Fruit fly (Drosophila melanogaster) whole organism, prepupa: ENCODE data around the gene CG13471.

Source experiments
- Blimp-1 ChIP-seq: fragments of 200-800 bp; sonication (Bioruptor generic); optimal IDR thresholded peaks from 3 replicates; lab custom pipeline; 2017; ENCODE audit warnings: missing biosample characterization, missing genetic modification characterization, mild to moderate bottlenecking, moderate library complexity, missing genetic modification reagents
- CG10669 ChIP-seq: fragments of 200-800 bp; sonication (Bioruptor generic); optimal IDR thresholded peaks from 3 replicates; lab custom pipeline; 2018; ENCODE audit warnings: missing biosample characterization, mild to moderate bottlenecking, missing genetic modification characterization, moderate library complexity
- CG11294 ChIP-seq: fragments of 200-800 bp; sonication (Bioruptor generic); IDR thresholded peaks from 2 replicates; pipeline ENCODE4 v1.3.6; 2022; ENCODE audit warnings: missing biosample characterization, missing genetic modification characterization
- CG11762 ChIP-seq: fragments of 200-800 bp; sonication (Bioruptor generic); optimal IDR thresholded peaks from 3 replicates; lab custom pipeline; 2016; ENCODE audit warnings: missing biosample characterization, missing genetic modification characterization; ENCODE audit not compliant: insufficient read depth
- CG11902 ChIP-seq: fragments of 200-800 bp; sonication (Bioruptor generic); optimal IDR thresholded peaks from 3 replicates; lab custom pipeline; 2016; ENCODE audit warnings: missing biosample characterization, missing genetic modification characterization
- CG15336 ChIP-seq: fragments of 200-800 bp; sonication (Bioruptor generic); IDR thresholded peaks from 2 replicates; pipeline ENCODE4 v1.3.6; 2022; ENCODE audit warnings: missing biosample characterization, missing genetic modification characterization
- CG1621 ChIP-seq: fragments of 200-800 bp; sonication (Bioruptor generic); optimal IDR thresholded peaks from 3 replicates; lab custom pipeline; 2018; ENCODE audit warnings: missing biosample characterization, mild to moderate bottlenecking, missing genetic modification characterization
- CG16779 ChIP-seq: fragments of 200-800 bp; sonication (Bioruptor generic); optimal IDR thresholded peaks from 3 replicates; lab custom pipeline; 2017; ENCODE audit warnings: missing biosample characterization, mild to moderate bottlenecking, missing genetic modification characterization
- CG34406 ChIP-seq: fragments of 200-800 bp; sonication (Bioruptor generic); optimal IDR thresholded peaks from 3 replicates; lab custom pipeline; 2016; ENCODE audit warnings: missing biosample characterization, missing genetic modification characterization
- CG3919 ChIP-seq: fragments of 200-800 bp; sonication (Bioruptor generic); optimal IDR thresholded peaks from 3 replicates; lab custom pipeline; 2016; ENCODE audit warnings: missing biosample characterization, missing genetic modification characterization
- CG4318 ChIP-seq: fragments of 200-800 bp; sonication (Bioruptor generic); optimal IDR thresholded peaks from 3 replicates; lab custom pipeline; 2017; ENCODE audit warnings: missing biosample characterization, mild to moderate bottlenecking, missing genetic modification characterization
- CG6163 ChIP-seq: fragments of 200-800 bp; sonication (Bioruptor generic); IDR thresholded peaks from 3 replicates; pipeline ENCODE4 v1.3.6; 2022; ENCODE audit warnings: missing biosample characterization, missing genetic modification characterization
- CG6792 ChIP-seq: fragments of 200-800 bp; sonication (Bioruptor generic); optimal IDR thresholded peaks from 3 replicates; lab custom pipeline; 2016; ENCODE audit warnings: missing biosample characterization, missing genetic modification characterization
- CG6808 ChIP-seq: fragments of 200-800 bp; sonication (Bioruptor generic); optimal IDR thresholded peaks from 3 replicates; lab custom pipeline; 2017; ENCODE audit warnings: missing biosample characterization, missing genetic modification characterization, mild to moderate bottlenecking, moderate library complexity, missing genetic modification reagents
- CG6854 ChIP-seq: fragments of 200-800 bp; sonication (Bioruptor generic); optimal IDR thresholded peaks from 2 replicates; lab custom pipeline; 2017; ENCODE audit warnings: missing biosample characterization, mild to moderate bottlenecking, missing genetic modification characterization
- CG7368 ChIP-seq: fragments of 200-800 bp; sonication (Bioruptor generic); optimal IDR thresholded peaks from 3 replicates; lab custom pipeline; 2016; ENCODE audit warnings: missing biosample characterization, missing genetic modification characterization
- CG8632 ChIP-seq: fragments of 200-800 bp; sonication (Bioruptor generic); optimal IDR thresholded peaks from 3 replicates; lab custom pipeline; 2016; ENCODE audit warnings: missing biosample characterization, missing genetic modification characterization
- CG9139 ChIP-seq: fragments of 200-800 bp; sonication (Bioruptor generic); optimal IDR thresholded peaks from 3 replicates; lab custom pipeline; 2017; ENCODE audit warnings: missing biosample characterization, mild to moderate bottlenecking, missing genetic modification characterization
- Eip75B ChIP-seq: fragments of 200-800 bp; sonication (Bioruptor generic); optimal IDR thresholded peaks from 3 replicates; lab custom pipeline; 2016; ENCODE audit warnings: missing biosample characterization, missing genetic modification characterization
- Eip93F ChIP-seq: fragments of 200-800 bp; sonication (Bioruptor generic); optimal IDR thresholded peaks from 2 replicates; lab custom pipeline; 2016; ENCODE audit warnings: missing biosample characterization, mild to moderate bottlenecking, missing genetic modification characterization
- Ets21C ChIP-seq: fragments of 200-800 bp; sonication (Bioruptor generic); optimal IDR thresholded peaks from 3 replicates; lab custom pipeline; 2016; ENCODE audit warnings: missing biosample characterization, missing genetic modification characterization
- Ets96B ChIP-seq: fragments of 200-800 bp; optimal IDR thresholded peaks from 2 replicates; lab custom pipeline; 2019; ENCODE audit warnings: missing biosample characterization, mild to moderate bottlenecking, missing genetic modification characterization, moderate library complexity
- Gug ChIP-seq: fragments of 200-800 bp; sonication (Bioruptor generic); IDR thresholded peaks from 2 replicates; pipeline ENCODE4 v1.3.6; 2022; ENCODE audit warnings: missing biosample characterization, missing genetic modification characterization
- Hr38 ChIP-seq: sonication (Bioruptor generic); optimal IDR thresholded peaks from 2 replicates; lab custom pipeline; 2016; ENCODE audit warnings: missing biosample characterization, missing genetic modification characterization
- OdsH ChIP-seq: fragments of 200-800 bp; sonication (Bioruptor generic); optimal IDR thresholded peaks from 3 replicates; lab custom pipeline; 2016; ENCODE audit warnings: missing biosample characterization, missing genetic modification characterization
- Sox102F ChIP-seq: fragments of 200-800 bp; sonication (Bioruptor generic); optimal IDR thresholded peaks from 2 replicates; lab custom pipeline; 2016; ENCODE audit warnings: missing biosample characterization, mild to moderate bottlenecking, missing genetic modification characterization
- Sox14 ChIP-seq: fragments of 200-800 bp; sonication (Bioruptor generic); optimal IDR thresholded peaks from 3 replicates; lab custom pipeline; 2016; ENCODE audit warnings: missing biosample characterization, missing genetic modification characterization
- Sox15 ChIP-seq: fragments of 200-800 bp; sonication (Bioruptor generic); optimal IDR thresholded peaks from 3 replicates; lab custom pipeline; 2016; ENCODE audit warnings: missing biosample characterization, missing genetic modification characterization
- cyc ChIP-seq: fragments of 200-800 bp; sonication (Bioruptor generic); optimal IDR thresholded peaks from 3 replicates; lab custom pipeline; 2016; ENCODE audit warnings: missing biosample characterization, missing genetic modification characterization
- fkh ChIP-seq: fragments of 200-800 bp; sonication (Bioruptor generic); optimal IDR thresholded peaks from 3 replicates; lab custom pipeline; 2017; ENCODE audit warnings: missing biosample characterization, mild to moderate bottlenecking, missing genetic modification characterization, moderate library complexity
- lz ChIP-seq: fragments of 200-800 bp; sonication (Bioruptor generic); optimal IDR thresholded peaks from 3 replicates; lab custom pipeline; 2016; ENCODE audit warnings: missing biosample characterization, missing genetic modification characterization
- net ChIP-seq: fragments of 200-800 bp; sonication (Bioruptor generic); optimal IDR thresholded peaks from 3 replicates; lab custom pipeline; 2016; ENCODE audit warnings: missing biosample characterization, missing genetic modification characterization
- salr ChIP-seq, 2 experiments: fragments of 200-800 bp; sonication (Bioruptor generic); optimal IDR thresholded peaks; 3 replicates each; lab custom pipeline; 2016 to 2018; ENCODE audit warnings: missing biosample characterization in 2 of 2, missing genetic modification characterization in 2 of 2, mild to moderate bottlenecking in 1 of 2
- spab ChIP-seq: fragments of 200-800 bp; sonication (Bioruptor generic); optimal IDR thresholded peaks from 2 replicates; lab custom pipeline; 2017; ENCODE audit warnings: missing biosample characterization, mild to moderate bottlenecking, missing genetic modification characterization, missing genetic modification reagents
- ss ChIP-seq, 2 experiments: fragments of 200-800 bp; sonication (Bioruptor generic); optimal IDR thresholded peaks; 2 replicates in 1 of 2; 3 replicates in 1 of 2; lab custom pipeline; 2017 to 2018; ENCODE audit warnings: mild to moderate bottlenecking in 2 of 2, missing biosample characterization in 2 of 2, missing genetic modification characterization in 2 of 2, moderate library complexity in 1 of 2
- svp ChIP-seq: fragments of 200-800 bp; sonication (Bioruptor generic); peaks from one replicate; lab custom pipeline; 2016; ENCODE audit warnings: missing biosample characterization, missing genetic modification characterization
- topi ChIP-seq: fragments of 200-800 bp; sonication (Bioruptor generic); optimal IDR thresholded peaks from 3 replicates; lab custom pipeline; 2016; ENCODE audit warnings: missing biosample characterization, missing genetic modification characterization
- vri ChIP-seq: fragments of 200-800 bp; sonication (Bioruptor generic); optimal IDR thresholded peaks from 3 replicates; lab custom pipeline; 2016; ENCODE audit warnings: missing biosample characterization, mild to moderate bottlenecking, missing genetic modification characterization

The CG13471 gene

DNA sequence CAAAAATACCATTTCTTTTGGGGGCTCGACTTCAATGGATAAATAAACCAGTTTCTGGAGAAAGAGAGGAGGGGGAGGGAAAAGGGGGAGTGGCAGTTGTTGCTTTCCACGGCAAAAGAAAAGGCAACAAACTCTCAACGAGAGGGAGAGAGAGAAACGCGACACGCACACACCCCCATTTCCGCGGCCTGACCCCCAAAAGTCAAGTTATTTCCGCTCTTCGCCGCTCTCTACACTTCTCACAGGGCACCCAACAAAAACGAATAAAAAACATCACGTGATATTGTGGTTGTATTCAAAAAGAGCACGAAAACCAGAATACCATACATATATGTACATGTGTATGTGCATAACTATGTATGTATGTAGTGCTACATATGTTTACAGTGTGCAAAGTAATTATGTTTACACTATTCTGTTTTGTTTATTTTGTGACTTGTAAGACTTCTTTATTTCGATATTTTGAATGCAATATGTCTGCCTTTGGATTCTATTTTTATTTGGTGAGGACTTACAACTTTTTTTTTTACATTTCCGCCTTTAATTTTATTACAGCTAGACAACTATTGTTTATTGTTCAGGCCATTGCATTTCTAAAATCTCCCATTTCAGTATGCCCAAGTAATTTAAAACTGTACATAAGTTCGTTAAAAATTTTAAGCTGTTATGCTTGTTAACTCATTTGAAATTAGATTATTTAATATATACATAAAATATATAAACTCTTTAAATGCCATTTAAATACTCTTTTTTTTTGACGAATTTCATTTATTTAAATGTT is 48.0 kb upstream of the CG13471 start (continued):
- peak; percentile 56 for TF ChIP-seq net (GFP tag; lab: Kevin White, UChicago)
- TF ChIP-seq CG9139 (GFP tag; lab: Kevin White, UChicago): peak; percentile 84
- peak; percentile 38 for TF ChIP-seq Sox102F (GFP tag; lab: Kevin White, UChicago)
- TF ChIP-seq cyc (GFP tag; lab: Kevin White, UChicago): peak; percentile 59
- peak; percentile 43 for TF ChIP-seq CG1621 (tag; lab: Kevin White, UChicago)
- TF ChIP-seq topi (GFP tag; lab: Kevin White, UChicago): peak; percentile 58
- peak; percentile 75 for TF ChIP-seq CG8632 (GFP tag; lab: Kevin White, UChicago)
- peak; percentile 63 for TF ChIP-seq OdsH (GFP tag; lab: Kevin White, UChicago)
- TF ChIP-seq CG11294: no peak
- TF ChIP-seq Eip75B (GFP tag; lab: Kevin White, UChicago): peak; percentile 62
- peak; percentile 40 for TF ChIP-seq spab (GFP tag; lab: Kevin White, UChicago)
- peak; percentile 59 for TF ChIP-seq CG16779 (tag; lab: Kevin White, UChicago)
- TF ChIP-seq Gug (GFP tag; lab: Robert Waterston, UW): no peak
- peak; percentile 53 for TF ChIP-seq CG11902
- peak; percentile 51 to 70 for TF ChIP-seq salr (GFP tag; optimal IDR thresholded peaks at IDR 0.05; lab: Kevin White, UChicago)
- peak; percentile 51 for TF ChIP-seq CG15336 (GFP tag; lab: Robert Waterston, UW)
- peak; percentile 72 for TF ChIP-seq CG34406
- no peak for TF ChIP-seq Hr38
- peak; percentile 13 for TF ChIP-seq CG4318
- TF ChIP-seq Sox14 (GFP tag; lab: Kevin White, UChicago): peak; percentile 54
- peak; percentile 89 to 96 for TF ChIP-seq ss (GFP tag; optimal IDR thresholded peaks at IDR 0.05; lab: Kevin White, UChicago)
- TF ChIP-seq CG6854 (GFP tag; lab: Kevin White, UChicago): peak; percentile 89
- TF ChIP-seq Ets21C: peak; percentile 33
- TF ChIP-seq Sox15 (GFP tag; lab: Kevin White, UChicago): peak; percentile 53
- TF ChIP-seq CG11762: peak; percentile 53
- peak; percentile 5 for TF ChIP-seq Ets96B (tag; lab: Kevin White, UChicago)
- TF ChIP-seq Eip93F (GFP tag; lab: Kevin White, UChicago): no peak
- peak; percentile 78 for TF ChIP-seq CG6808 (GFP tag; lab: Kevin White, UChicago)
- TF ChIP-seq CG10669 (GFP tag; lab: Kevin White, UChicago): peak; percentile 43
- peak; percentile 52 for TF ChIP-seq lz (GFP tag; lab: Kevin White, UChicago)
- TF ChIP-seq CG6792 (GFP tag; lab: Kevin White, UChicago): peak; percentile 65
- TF ChIP-seq CG6163: peak; percentile 80
- peak; percentile 67 for TF ChIP-seq CG3919 (GFP tag; lab: Kevin White, UChicago)
- TF ChIP-seq Blimp-1: peak; percentile 30
- no peak for TF ChIP-seq CG7368 (GFP tag; lab: Kevin White, UChicago)

- TF ChIP-seq CG7368 (GFP tag; lab: Kevin White, UChicago): no peak
- TF ChIP-seq svp (GFP tag; lab: Kevin White, UChicago): peak; percentile 52
- TF ChIP-seq Eip93F (GFP tag; lab: Kevin White, UChicago): no peak
- peak; percentile 28 for TF ChIP-seq CG16779 (tag; lab: Kevin White, UChicago)
- peak; percentile 92 for TF ChIP-seq fkh (GFP tag; lab: Kevin White, UChicago)
- TF ChIP-seq vri: peak; percentile 21
These were observed 46.9 kb upstream of the CG13471 start for dm6 chr3L:14780187-14780586.
